Worm (Caenorhabditis elegans) whole organism, mixed stage, embryonic: ENCODE results near the gene try-10.

Source experiments
- M03D4.4 ChIP-seq: sonication (generic microtip); optimal IDR thresholded peaks from 2 replicates; lab custom pipeline; 2017; ENCODE audit warnings: mild to moderate bottlenecking, missing genetic modification characterization, missing compliant biosample characterization
- elt-1 ChIP-seq: sonication (generic microtip); optimal IDR thresholded peaks from 2 replicates; lab custom pipeline; 2017; ENCODE audit warnings: missing genetic modification characterization, mild to moderate bottlenecking, missing compliant biosample characterization, antibody characterized with exemption, moderate library complexity, borderline replicate concordance; ENCODE audit not compliant: insufficient read depth
- mep-1 ChIP-seq: fragments of 150-350 bp; optimal IDR thresholded peaks from 2 replicates; lab custom pipeline; 2017; ENCODE audit warnings: missing biosample characterization, missing genetic modification reagents, missing genetic modification characterization, inconsistent platforms
- sem-2 ChIP-seq: fragments of 200-800 bp; sonication (Bioruptor generic); optimal IDR thresholded peaks from 2 replicates; lab custom pipeline; 2018; ENCODE audit warnings: mild to moderate bottlenecking, missing genetic modification characterization, missing compliant biosample characterization
- snpc-4 ChIP-seq: fragments of 150-350 bp; optimal IDR thresholded peaks from 2 replicates; lab custom pipeline; 2014; ENCODE audit warnings: missing biosample characterization, missing genetic modification characterization

DNA sequence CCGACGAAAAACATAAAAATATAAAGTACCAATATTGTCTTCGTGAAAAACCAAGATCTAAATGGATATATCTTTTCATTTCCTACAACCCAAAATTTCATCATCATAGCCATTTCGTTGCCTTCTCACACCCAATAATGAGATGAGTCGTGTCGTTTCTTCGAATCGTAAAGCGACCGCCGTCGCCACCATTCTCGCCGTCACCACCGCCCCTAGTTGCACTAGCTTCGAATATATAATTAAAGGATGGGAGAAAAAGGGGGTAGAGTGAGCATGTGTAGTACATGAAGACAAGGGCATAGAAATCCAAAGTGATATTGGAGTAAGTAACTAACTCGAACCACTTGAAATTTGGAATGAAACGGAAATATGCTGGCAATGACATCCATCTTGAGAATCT, 9.2 kb upstream of the try-10 start:
- TF ChIP-seq elt-1 (tag; lab: Kevin White, UChicago) = no peak
- no peak for TF ChIP-seq sem-2 (GFP tag; lab: Kevin White, UChicago)
- no peak for TF ChIP-seq mep-1 (tag; lab: Kevin White, UChicago)
- TF ChIP-seq M03D4.4 (tag; lab: Kevin White, UChicago) = no peak
- TF ChIP-seq snpc-4 = no peak
